Worm (Caenorhabditis elegans) whole organism, L2 larva: Measurements from ENCODE around the gene R09H10.5.

ENCODE experiments used
- R02D3.7 ChIP-seq: fragments of 150-350 bp; optimal IDR thresholded peaks from 2 replicates; lab custom pipeline; 2014; ENCODE audit warnings: missing biosample characterization, missing genetic modification characterization
- Y55F3AM.14 ChIP-seq: fragments of 200-800 bp; sonication (Bioruptor generic); optimal IDR thresholded peaks from 2 replicates; lab custom pipeline; 2018; ENCODE audit warnings: mild to moderate bottlenecking, missing genetic modification characterization, missing compliant biosample characterization
- alr-1 ChIP-seq: fragments of 150-350 bp; optimal IDR thresholded peaks from 2 replicates; lab custom pipeline; 2014; ENCODE audit warnings: missing biosample characterization, missing genetic modification characterization
- ama-1 ChIP-seq: fragments of 150-350 bp; optimal IDR thresholded peaks from 2 replicates; lab custom pipeline; 2018; ENCODE audit warnings: inconsistent platforms
- ceh-82 ChIP-seq: fragments of 150-350 bp; optimal IDR thresholded peaks from 2 replicates; lab custom pipeline; 2014; ENCODE audit warnings: missing biosample characterization, missing genetic modification characterization
- gmeb-1 ChIP-seq: fragments of 150-350 bp; optimal IDR thresholded peaks from 2 replicates; lab custom pipeline; 2014; ENCODE audit warnings: missing biosample characterization, missing genetic modification characterization
- lin-13 ChIP-seq: fragments of 150-350 bp; optimal IDR thresholded peaks from 2 replicates; lab custom pipeline; 2014; ENCODE audit warnings: missing biosample characterization, missing genetic modification reagents, missing genetic modification characterization
- nhr-11 ChIP-seq: fragments of 150-350 bp; optimal IDR thresholded peaks from 2 replicates; lab custom pipeline; 2014; ENCODE audit warnings: missing biosample characterization, missing genetic modification characterization
- nhr-6 ChIP-seq: fragments of 150-350 bp; optimal IDR thresholded peaks from 2 replicates; lab custom pipeline; 2014; ENCODE audit warnings: missing biosample characterization, missing genetic modification characterization
- skn-1 ChIP-seq: sonication (generic microtip); optimal IDR thresholded peaks from 2 replicates; lab custom pipeline; 2017; ENCODE audit warnings: missing biosample characterization, missing genetic modification characterization
- ztf-1 ChIP-seq: fragments of 200-800 bp; sonication (Bioruptor generic); conservative IDR thresholded peaks from 2 replicates; pipeline ENCODE4 v1.3.6; 2022; ENCODE audit warnings: missing genetic modification characterization, missing compliant biosample characterization

DNA sequence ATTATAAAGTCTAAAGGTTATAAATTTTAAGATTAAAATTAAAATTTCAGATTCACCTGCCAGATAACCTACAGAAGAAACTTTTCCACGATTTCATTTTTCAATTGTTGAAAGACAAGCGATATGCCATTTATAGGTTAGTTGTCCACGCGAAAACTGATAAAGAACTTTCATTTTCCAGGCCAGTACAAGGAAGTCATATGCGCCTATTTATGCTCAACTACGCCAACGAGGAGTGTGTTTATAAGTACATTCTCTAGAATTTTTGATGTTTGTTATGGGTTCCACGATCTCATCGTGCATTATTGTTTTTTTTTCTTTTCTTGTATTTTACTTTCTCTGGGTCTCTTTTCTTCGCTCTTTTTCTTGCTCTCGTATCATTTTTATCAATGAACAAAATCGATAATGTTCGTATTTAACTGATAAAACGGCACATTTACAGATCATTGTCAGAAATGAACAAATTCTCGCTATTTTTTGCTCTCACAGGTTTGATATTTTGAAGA, 22.0 kb downstream of the R09H10.5 start, which contains the start of gene R09H10.3:
- TF ChIP-seq nhr-6 (tag; lab: Kevin White, UChicago) (no peak), lin-13 (GFP tag; lab: Kevin White, UChicago) (no peak), ceh-82 (tag; lab: Kevin White, UChicago) (no peak), R02D3.7 (tag; lab: Kevin White, UChicago) (no peak), alr-1 (no peak), skn-1 (tag; lab: Kevin White, UChicago) (no peak), ama-1 (no peak), gmeb-1 (no peak), Y55F3AM.14 (no peak), ztf-1 (GFP tag; lab: Robert Waterston, UW) (no peak), nhr-11 (tag; lab: Kevin White, UChicago) (no peak)
